Fruit fly (Drosophila melanogaster): Measurements from ENCODE around the gene CG34258.
A peak's percentile ranks its signal among the peaks of the same experiment; 100 is the strongest.

DNA sequence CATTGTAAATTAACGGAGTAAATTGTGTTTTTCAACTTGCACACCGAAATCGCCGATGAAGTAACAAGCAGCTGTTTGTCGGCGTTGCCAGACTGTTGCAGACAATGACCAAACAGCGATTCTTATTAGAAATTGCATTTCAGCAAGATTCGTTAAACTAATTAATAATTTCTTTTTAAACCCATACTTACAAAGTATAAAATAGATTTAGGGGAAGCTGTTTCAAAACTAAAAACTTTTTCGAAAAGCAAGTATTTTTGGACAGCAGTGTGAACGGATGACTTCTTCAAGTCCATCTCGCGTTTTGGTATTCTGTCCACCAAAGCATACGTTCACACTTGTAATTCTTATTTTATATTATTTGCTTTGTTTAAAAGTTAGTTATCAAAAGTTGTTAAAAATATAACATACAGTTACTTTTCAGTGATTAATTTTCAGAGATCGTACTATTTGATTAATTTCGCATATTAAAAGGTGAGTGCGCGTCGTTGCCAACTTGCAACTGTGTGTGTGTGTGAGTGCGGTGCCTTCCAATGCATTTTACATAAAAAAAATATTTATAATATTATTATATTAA is 23.2 kb downstream of the CG34258 start, which contains the start of the genes CG8004 and RhoGDI:
- TF ChIP-seq CG14711 (tag; optimal IDR thresholded peaks at IDR 0.05) = peak; percentile 74
- peak; percentile 75 for TF ChIP-seq CG7101 (tag; optimal IDR thresholded peaks at IDR 0.05)
